Worm (Caenorhabditis elegans) whole organism, L3 larva: Measurements from ENCODE around the gene C55C3.3.
A peak's percentile ranks its signal among the peaks of the same experiment; 100 is the strongest.

ENCODE experiments used
- R02D3.7 ChIP-seq: fragments of 150-350 bp; optimal IDR thresholded peaks from 2 replicates; lab custom pipeline; 2014; ENCODE audit warnings: missing biosample characterization, missing genetic modification characterization
- ZK546.5 ChIP-seq: sonication (generic microtip); optimal IDR thresholded peaks from 2 replicates; lab custom pipeline; 2017; ENCODE audit warnings: missing biosample characterization, missing genetic modification characterization
- aly-2 ChIP-seq: fragments of 150-350 bp; optimal IDR thresholded peaks from 2 replicates; lab custom pipeline; 2014; ENCODE audit warnings: missing biosample characterization, missing genetic modification characterization
- ama-1 ChIP-seq: fragments of 150-350 bp; optimal IDR thresholded peaks from 2 replicates; lab custom pipeline; 2018
- ceh-16 ChIP-seq: sonication (generic microtip); optimal IDR thresholded peaks from 2 replicates; lab custom pipeline; 2017; ENCODE audit warnings: missing biosample characterization, missing genetic modification characterization
- ceh-28 ChIP-seq: fragments of 150-350 bp; optimal IDR thresholded peaks from 2 replicates; lab custom pipeline; 2014; ENCODE audit warnings: missing biosample characterization, missing genetic modification reagents, missing genetic modification characterization
- ceh-9 ChIP-seq: sonication (generic microtip); optimal IDR thresholded peaks from 2 replicates; lab custom pipeline; 2018; ENCODE audit warnings: missing biosample characterization, missing genetic modification characterization
- egl-27 ChIP-seq: sonication (generic microtip); optimal IDR thresholded peaks from 4 replicates; lab custom pipeline; 2017; ENCODE audit warnings: missing biosample characterization, missing genetic modification reagents, missing genetic modification characterization
- egl-5 ChIP-seq: fragments of 150-350 bp; optimal IDR thresholded peaks from 2 replicates; lab custom pipeline; 2017; ENCODE audit warnings: missing biosample characterization, missing genetic modification reagents, missing genetic modification characterization, inconsistent platforms
- elt-1 ChIP-seq: fragments of 150-350 bp; optimal IDR thresholded peaks from 2 replicates; lab custom pipeline; 2014; ENCODE audit warnings: missing biosample characterization, missing genetic modification characterization
- elt-2 ChIP-seq: sonication (generic microtip); optimal IDR thresholded peaks from 2 replicates; lab custom pipeline; 2016; ENCODE audit warnings: missing genetic modification reagents, mild to moderate bottlenecking, missing genetic modification characterization, missing compliant biosample characterization
- elt-3 ChIP-seq, 3 experiments: fragments of 150-350 bp in 1 of 3; sonication (generic microtip) in 2 of 3; optimal IDR thresholded peaks; 2 replicates in 2 of 3; 4 replicates in 1 of 3; lab custom pipeline; 2014 to 2017; ENCODE audit warnings: missing biosample characterization in 3 of 3, missing genetic modification characterization in 3 of 3
- fkh-2 ChIP-seq: fragments of 150-350 bp; optimal IDR thresholded peaks from 2 replicates; lab custom pipeline; 2014; ENCODE audit warnings: missing biosample characterization, missing genetic modification reagents, missing genetic modification characterization
- hmg-11 ChIP-seq: sonication (generic microtip); optimal IDR thresholded peaks from 2 replicates; lab custom pipeline; 2016; ENCODE audit warnings: missing genetic modification characterization, missing compliant biosample characterization
- jun-1 ChIP-seq: fragments of 150-350 bp; optimal IDR thresholded peaks from 2 replicates; lab custom pipeline; 2014; ENCODE audit warnings: missing biosample characterization, missing genetic modification reagents, missing genetic modification characterization
- lsy-12 ChIP-seq: sonication (generic microtip); optimal IDR thresholded peaks from 2 replicates; lab custom pipeline; 2016; ENCODE audit warnings: mild to moderate bottlenecking, missing genetic modification characterization, missing compliant biosample characterization
- mml-1 ChIP-seq: fragments of 150-350 bp; sonication (generic microtip); optimal IDR thresholded peaks from 3 replicates; lab custom pipeline; 2014; ENCODE audit warnings: missing biosample characterization, missing genetic modification characterization
- nhr-11 ChIP-seq: fragments of 150-350 bp; optimal IDR thresholded peaks from 2 replicates; lab custom pipeline; 2014; ENCODE audit warnings: missing biosample characterization, missing genetic modification characterization
- nhr-23 ChIP-seq: fragments of 150-350 bp; optimal IDR thresholded peaks from 2 replicates; lab custom pipeline; 2014; ENCODE audit warnings: missing biosample characterization, missing genetic modification reagents, missing genetic modification characterization
- nhr-25 ChIP-seq: sonication (generic microtip); optimal IDR thresholded peaks from 2 replicates; lab custom pipeline; 2017; ENCODE audit warnings: missing biosample characterization, missing genetic modification characterization
- nhr-28 ChIP-seq: fragments of 150-350 bp; optimal IDR thresholded peaks from 2 replicates; lab custom pipeline; 2014; ENCODE audit warnings: missing biosample characterization, missing genetic modification characterization
- nhr-43 ChIP-seq: sonication (generic microtip); optimal IDR thresholded peaks from 2 replicates; lab custom pipeline; 2016; ENCODE audit warnings: mild to moderate bottlenecking, missing genetic modification characterization, missing compliant biosample characterization; ENCODE audit not compliant: poor library complexity, severe bottlenecking
- nhr-67 ChIP-seq: fragments of 150-350 bp; optimal IDR thresholded peaks from 2 replicates; lab custom pipeline; 2014; ENCODE audit warnings: missing biosample characterization, missing genetic modification characterization
- nhr-76 ChIP-seq: fragments of 150-350 bp; sonication (generic microtip); optimal IDR thresholded peaks from 5 replicates; lab custom pipeline; 2014; ENCODE audit warnings: missing biosample characterization, missing genetic modification characterization
- nhr-77 ChIP-seq: fragments of 150-350 bp; optimal IDR thresholded peaks from 2 replicates; lab custom pipeline; 2014; ENCODE audit warnings: missing biosample characterization, missing genetic modification characterization
- pha-4 ChIP-seq: fragments of 150-350 bp; optimal IDR thresholded peaks from 2 replicates; lab custom pipeline; 2014; ENCODE audit warnings: missing biosample characterization, missing genetic modification reagents, missing genetic modification characterization
- pqm-1 ChIP-seq: fragments of 150-350 bp; optimal IDR thresholded peaks from 2 replicates; lab custom pipeline; 2017; ENCODE audit warnings: missing biosample characterization, missing genetic modification characterization, inconsistent platforms
- sea-2 ChIP-seq: fragments of 150-350 bp; sonication (generic microtip); optimal IDR thresholded peaks from 4 replicates; lab custom pipeline; 2014; ENCODE audit warnings: missing biosample characterization, missing genetic modification reagents, missing genetic modification characterization
- skn-1 ChIP-seq: fragments of 150-350 bp; optimal IDR thresholded peaks from 2 replicates; lab custom pipeline; 2014; ENCODE audit warnings: missing biosample characterization, missing genetic modification characterization
- snpc-4 ChIP-seq: fragments of 150-350 bp; optimal IDR thresholded peaks from 2 replicates; lab custom pipeline; 2014; ENCODE audit warnings: missing biosample characterization, missing genetic modification characterization
- tbx-2 ChIP-seq: sonication (generic microtip); optimal IDR thresholded peaks from 2 replicates; lab custom pipeline; 2016; ENCODE audit warnings: mild to moderate bottlenecking, missing genetic modification characterization, missing compliant biosample characterization
- unc-39 ChIP-seq: sonication (generic microtip); optimal IDR thresholded peaks from 4 replicates; lab custom pipeline; 2017; ENCODE audit warnings: missing biosample characterization, missing genetic modification characterization
- zag-1 ChIP-seq: fragments of 150-350 bp; optimal IDR thresholded peaks from 2 replicates; lab custom pipeline; 2014; ENCODE audit warnings: missing biosample characterization, missing genetic modification characterization
- ztf-11 ChIP-seq: fragments of 150-350 bp; optimal IDR thresholded peaks from 2 replicates; lab custom pipeline; 2014; ENCODE audit warnings: missing biosample characterization, missing genetic modification characterization
- ztf-4 ChIP-seq: fragments of 150-350 bp; optimal IDR thresholded peaks from 2 replicates; lab custom pipeline; 2014; ENCODE audit warnings: missing biosample characterization, missing genetic modification characterization

The C55C3.3 gene

DNA sequence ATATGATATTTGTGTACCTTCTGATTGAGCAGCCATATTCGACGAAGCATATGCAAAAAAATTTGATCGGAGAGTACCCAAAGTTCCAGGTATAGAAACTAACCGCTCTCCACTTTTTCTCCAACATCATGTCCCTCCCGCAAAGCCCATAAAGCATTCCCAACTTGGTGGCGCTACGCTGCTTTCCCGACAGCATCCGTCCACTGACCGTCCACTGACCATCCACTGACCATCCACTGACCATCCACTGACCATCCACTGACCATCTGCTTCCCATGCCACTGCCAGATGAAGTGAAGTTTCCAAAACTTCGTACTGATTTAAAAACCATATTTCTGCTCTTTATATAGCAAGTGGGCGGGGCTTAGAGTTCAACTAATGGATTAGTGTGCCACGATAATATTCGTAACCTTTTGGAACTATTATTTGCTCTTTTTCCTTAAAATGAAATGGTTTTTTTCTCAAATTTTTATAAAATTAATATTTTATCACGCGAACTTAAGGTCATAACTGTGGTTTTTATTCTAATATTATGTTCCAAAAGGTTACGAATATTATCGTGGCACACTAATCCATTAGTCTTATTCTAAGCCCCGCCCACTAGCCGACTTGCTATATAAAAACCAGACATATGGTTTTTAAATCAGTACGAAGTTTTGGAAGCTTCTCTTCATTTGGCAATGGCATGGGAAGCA, 5.4 kb downstream of the C55C3.3 start, which contains the start of gene C55C3.8:
C55C3.8 (plus strand) TSS at position 645 of the 695 bp plus-strand sequence.
- no peak for TF ChIP-seq aly-2 (tag; lab: Kevin White, UChicago)
- TF ChIP-seq pqm-1 (tag; lab: Kevin White, UChicago): no peak
- no peak for TF ChIP-seq nhr-76 (tag; lab: Kevin White, UChicago)
- no peak for TF ChIP-seq nhr-77 (tag; lab: Kevin White, UChicago)
- TF ChIP-seq lsy-12 (tag; lab: Kevin White, UChicago): no peak
- no peak for TF ChIP-seq nhr-11 (tag; lab: Kevin White, UChicago)
- no peak for TF ChIP-seq ceh-16 (tag; lab: Kevin White, UChicago)
- no peak for TF ChIP-seq hmg-11 (tag; lab: Kevin White, UChicago)
- no peak for TF ChIP-seq fkh-2
- no peak for TF ChIP-seq elt-3 (tag; optimal IDR thresholded peaks at IDR 0.05; lab: Kevin White, UChicago)
- TF ChIP-seq skn-1 (tag; lab: Kevin White, UChicago): no peak
- TF ChIP-seq ceh-9 (tag; lab: Kevin White, UChicago): no peak
- TF ChIP-seq jun-1: no peak
- no peak for TF ChIP-seq elt-1 (tag; lab: Kevin White, UChicago)
- TF ChIP-seq egl-27 (tag; lab: Kevin White, UChicago): no peak
- TF ChIP-seq ZK546.5 (tag; lab: Kevin White, UChicago): no peak
- TF ChIP-seq nhr-28: no peak
- TF ChIP-seq unc-39 (tag; lab: Kevin White, UChicago): no peak
- no peak for TF ChIP-seq sea-2 (GFP tag; lab: Kevin White, UChicago)

DNA sequence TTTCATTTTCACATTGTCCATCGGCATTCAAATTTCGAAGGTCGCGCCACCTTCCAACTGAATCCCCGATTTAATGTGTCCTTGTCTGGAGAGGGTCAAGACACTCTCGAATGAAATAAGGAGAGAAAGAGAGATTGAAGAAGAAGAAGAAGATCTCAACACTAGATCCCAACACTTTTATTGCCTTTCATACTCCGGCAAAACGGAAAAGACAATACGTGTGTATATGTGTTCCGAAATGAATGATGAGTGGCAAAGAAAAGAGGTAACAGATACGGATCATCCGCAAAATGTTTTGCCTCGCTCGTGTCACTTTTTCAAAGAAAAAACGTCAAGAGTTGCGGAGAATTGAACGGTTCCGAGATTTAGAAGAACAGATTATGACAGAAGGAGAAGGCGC, 15.3 kb downstream of the C55C3.3 start:
- TF ChIP-seq mml-1 (tag; lab: Kevin White, UChicago): no peak
- TF ChIP-seq snpc-4: no peak
- no peak for TF ChIP-seq ztf-4 (tag; lab: Kevin White, UChicago)
- peak; percentile 64 for TF ChIP-seq nhr-25

DNA sequence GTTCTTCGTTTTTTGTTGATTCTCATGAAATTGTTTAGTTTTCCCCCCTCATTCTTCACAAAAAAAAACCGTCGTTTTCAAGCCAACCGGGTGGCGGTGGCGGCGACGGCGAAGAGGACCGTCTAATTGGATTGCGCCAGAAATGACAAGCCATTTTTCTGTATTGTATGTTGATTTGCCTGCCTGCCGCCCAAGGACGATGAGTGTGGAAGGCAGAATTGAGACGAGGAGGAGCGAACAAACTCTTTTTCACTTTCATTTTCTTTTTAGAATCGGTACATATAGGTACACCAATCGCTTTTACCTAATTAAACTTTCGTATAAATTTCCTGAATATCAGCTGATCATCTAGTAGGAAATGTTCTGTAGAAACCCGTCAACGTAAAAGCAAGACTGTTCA, 16.6 kb downstream of the C55C3.3 start:
- TF ChIP-seq pha-4 (tag; lab: Kevin White, UChicago): no peak
- TF ChIP-seq nhr-25: peak; percentile 50

DNA sequence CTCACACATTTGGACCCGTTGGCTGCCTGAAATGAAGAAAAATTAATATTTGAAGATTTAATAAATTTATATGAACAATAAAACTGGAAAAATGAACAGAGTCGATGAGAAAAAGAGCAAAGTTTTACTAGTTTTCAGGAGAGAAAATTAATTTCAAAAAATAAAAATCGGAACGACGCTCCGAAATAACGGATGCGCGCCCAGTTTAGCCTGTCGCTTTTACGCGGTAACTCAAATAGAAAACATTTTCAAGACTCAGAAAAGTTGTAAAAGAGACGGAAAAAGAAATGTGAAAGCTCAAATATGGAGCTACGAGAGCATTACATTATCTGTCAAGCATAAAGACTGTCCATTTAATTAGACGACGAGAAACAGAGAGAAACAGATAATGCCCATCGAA, 18.4 kb downstream of the C55C3.3 start, which contains the start of the genes C55C3.73 and perm-5:
C55C3.73 (minus strand) TSS at position 9 of the 400 bp plus-strand sequence.
perm-5 (minus strand) TSS at position 26 of the 400 bp plus-strand sequence.
- TF ChIP-seq nhr-43 (tag; lab: Kevin White, UChicago) (no peak), ZK546.5 (tag; lab: Kevin White, UChicago) (no peak), elt-2 (tag; lab: Kevin White, UChicago) (no peak), ztf-11 (no peak), egl-27 (tag; lab: Kevin White, UChicago) (no peak), zag-1 (no peak), lsy-12 (tag; lab: Kevin White, UChicago) (no peak), nhr-11 (tag; lab: Kevin White, UChicago) (no peak), nhr-67 (no peak), mml-1 (tag; lab: Kevin White, UChicago) (no peak), ceh-28 (no peak), egl-5 (tag; lab: Kevin White, UChicago) (no peak), jun-1 (no peak), tbx-2 (no peak), ama-1 (no peak), fkh-2 (no peak), ceh-16 (tag; lab: Kevin White, UChicago) (no peak), sea-2 (GFP tag; lab: Kevin White, UChicago) (no peak), R02D3.7 (tag; lab: Kevin White, UChicago) (no peak)

DNA sequence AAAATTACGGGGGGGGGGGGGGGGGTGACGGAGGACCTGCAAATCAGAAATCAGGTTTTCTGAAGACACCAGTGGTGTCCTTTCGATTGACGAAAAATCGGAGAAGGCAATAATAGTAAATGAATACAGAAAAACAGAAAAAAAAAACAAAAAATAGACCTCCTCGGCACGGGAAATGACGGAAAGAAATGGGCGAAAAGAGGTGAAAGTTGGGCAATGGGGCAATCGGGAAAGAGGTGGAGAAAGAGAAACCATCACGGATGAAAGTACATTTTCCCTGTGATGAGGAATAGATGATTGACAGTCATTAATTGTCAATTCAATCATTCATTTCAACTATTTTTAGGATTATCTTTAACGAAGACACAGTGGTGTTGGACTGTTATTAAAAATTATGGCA, 18.8 kb downstream of the C55C3.3 start:
- TF ChIP-seq nhr-23 (peak; percentile 5), ztf-11 (no peak), sea-2 (GFP tag; lab: Kevin White, UChicago) (no peak)
